2 fruit fly cellular contexts compared by ENCODE assay signal in the genomic region with DNA sequence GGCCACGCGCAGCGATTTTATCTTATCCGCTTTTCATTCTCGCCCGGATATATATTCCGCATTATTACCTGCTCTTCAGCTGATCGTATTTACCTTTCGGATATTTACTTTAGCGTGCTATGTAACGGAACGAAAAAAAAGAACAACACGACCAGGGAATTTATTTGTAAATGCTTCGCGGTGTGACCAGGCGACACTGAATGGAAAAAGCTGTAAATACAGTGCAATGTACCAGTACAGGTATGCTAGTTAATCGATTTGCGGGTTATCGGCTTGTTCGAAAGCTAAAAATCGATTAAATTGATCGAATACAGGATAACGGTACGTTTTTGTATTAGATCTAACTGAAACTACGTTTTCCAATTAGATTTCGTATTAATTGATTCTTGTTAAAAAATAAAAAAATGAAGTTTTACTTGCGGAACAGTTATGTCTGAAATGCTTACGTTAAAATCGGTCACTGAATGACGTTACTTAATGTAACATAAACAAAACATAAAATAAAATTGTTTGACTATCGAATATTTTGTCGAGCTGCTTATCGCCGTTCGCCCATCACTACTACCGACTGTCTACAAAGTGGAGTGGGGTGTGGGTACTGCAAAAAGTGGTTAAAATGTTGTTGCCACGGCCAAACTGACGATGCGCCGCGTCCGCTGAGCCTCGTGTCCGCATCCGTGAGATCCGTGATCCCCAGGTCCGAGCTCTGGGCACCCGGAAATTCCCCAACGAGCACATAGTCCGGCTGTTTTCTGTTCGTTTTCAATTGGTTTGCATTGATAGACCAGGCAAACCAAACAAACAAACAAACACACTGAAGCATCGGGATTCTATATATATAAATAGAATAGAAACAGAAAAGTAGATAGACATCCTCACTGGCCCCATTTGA.
TF ChIP-seq lines count a peak whose summit lies in the region.

A gene (minus strand): TSS at position 203 of the 892 bp plus-strand sequence.
A gene (plus strand): TSS at position 553 of the 892 bp plus-strand sequence.

TF ChIP-seq in whole organism, embryonic, 481 proteins besides CTCF, POLR2A, EP300 and RAD21 (continued from another document and continues in another):
- peak in 1 of 2 experiments; percentile 55 for TF ChIP-seq Eip74EF (GFP tag; optimal IDR thresholded peaks at IDR 0.05; lab: Kevin White, UChicago)
- TF ChIP-seq MTF-1 (GFP tag; optimal IDR thresholded peaks at IDR 0.05; lab: Kevin White, UChicago; ENCODE audit: borderline replicate concordance): peak; percentile 93
- peak; percentile 75 for TF ChIP-seq CG15269 (tag; optimal IDR thresholded peaks at IDR 0.05; lab: Kevin White, UChicago)
- TF ChIP-seq Med (GFP tag; lab: Kevin White, UChicago): peak; percentile 97
- TF ChIP-seq salm (tag; optimal IDR thresholded peaks at IDR 0.05; lab: Kevin White, UChicago): peak; percentile 62
- no peak for TF ChIP-seq crol (GFP tag; IDR thresholded peaks at IDR 0.05; lab: Robert Waterston, UW)
- TF ChIP-seq Optix (GFP tag; IDR thresholded peaks at IDR 0.05; lab: Robert Waterston, UW): no peak; the same call in 2 of the 3 replicates
- TF ChIP-seq pnt (GFP tag; optimal IDR thresholded peaks at IDR 0.05; lab: Kevin White, UChicago): peak; percentile 64
- peak; percentile 45 for TF ChIP-seq pum (GFP tag; optimal IDR thresholded peaks at IDR 0.05; lab: Kevin White, UChicago)
- TF ChIP-seq Blimp-1 (GFP tag; optimal IDR thresholded peaks at IDR 0.05; lab: Kevin White, UChicago): peak; percentile 72
- TF ChIP-seq Dad (GFP tag; optimal IDR thresholded peaks at IDR 0.05; lab: Kevin White, UChicago): peak; percentile 70
- 0 out of 2 replicates have a peak, but pooled peaks have one; percentile 36 for TF ChIP-seq gsb (GFP tag; IDR thresholded peaks at IDR 0.05; lab: Robert Waterston, UW)
- peak; percentile 25 for TF ChIP-seq CG7271 (tag; optimal IDR thresholded peaks at IDR 0.05; lab: Kevin White, UChicago)
- peak; percentile 91 for TF ChIP-seq CG4707 (GFP tag; optimal IDR thresholded peaks at IDR 0.05; lab: Kevin White, UChicago)
- peak; percentile 62 for TF ChIP-seq run (tag; optimal IDR thresholded peaks at IDR 0.05; lab: Kevin White, UChicago)
- peak; percentile 54 for TF ChIP-seq tup (GFP tag; optimal IDR thresholded peaks at IDR 0.05; lab: Kevin White, UChicago)
- TF ChIP-seq CG1529 (GFP tag; optimal IDR thresholded peaks at IDR 0.05; lab: Kevin White, UChicago): peak; percentile 82
- peak; percentile 84 for TF ChIP-seq Meics (GFP tag; optimal IDR thresholded peaks at IDR 0.05; lab: Kevin White, UChicago)
- TF ChIP-seq CG3838 (GFP tag; optimal IDR thresholded peaks at IDR 0.05; lab: Kevin White, UChicago): peak; percentile 73
- TF ChIP-seq corto (GFP tag; optimal IDR thresholded peaks at IDR 0.05; lab: Kevin White, UChicago): no peak
- peak; percentile 50 for TF ChIP-seq abd-A (tag; optimal IDR thresholded peaks at IDR 0.05; lab: Kevin White, UChicago)
- TF ChIP-seq CG17802 (tag; optimal IDR thresholded peaks at IDR 0.05; lab: Kevin White, UChicago): peak; percentile 14
- TF ChIP-seq B-H2 (GFP tag; optimal IDR thresholded peaks at IDR 0.05; lab: Kevin White, UChicago): peak; percentile 87
- peak; percentile 74 for TF ChIP-seq oc (tag; optimal IDR thresholded peaks at IDR 0.05; lab: Kevin White, UChicago)
- peak; percentile 86 for TF ChIP-seq so (GFP tag; IDR thresholded peaks at IDR 0.05; lab: Robert Waterston, UW)
- TF ChIP-seq CG8089 (GFP tag; optimal IDR thresholded peaks at IDR 0.05; lab: Kevin White, UChicago): peak; percentile 85
- TF ChIP-seq ci (GFP tag; IDR thresholded peaks at IDR 0.05; lab: Robert Waterston, UW): peak; percentile 90
- peak; percentile 70 for TF ChIP-seq Kr (GFP tag; optimal IDR thresholded peaks at IDR 0.05; lab: Kevin White, UChicago)
- no peak for TF ChIP-seq Aef1 (GFP tag; IDR thresholded peaks at IDR 0.05; lab: Robert Waterston, UW)
- peak; percentile 58 for TF ChIP-seq tio (GFP tag; optimal IDR thresholded peaks at IDR 0.05; lab: Kevin White, UChicago)
- peak; percentile 17 for TF ChIP-seq tx (GFP tag; optimal IDR thresholded peaks at IDR 0.05; lab: Kevin White, UChicago)
- TF ChIP-seq Xbp1 (GFP tag; optimal IDR thresholded peaks at IDR 0.05; lab: Kevin White, UChicago): peak; percentile 0
- peak; percentile 94 for TF ChIP-seq nerfin-1 (tag; optimal IDR thresholded peaks at IDR 0.05; lab: Kevin White, UChicago)
- TF ChIP-seq Awh (GFP tag; IDR thresholded peaks at IDR 0.05; lab: Robert Waterston, UW): peak; percentile 94
- TF ChIP-seq scrt (GFP tag; optimal IDR thresholded peaks at IDR 0.05; lab: Kevin White, UChicago): peak; percentile 69
- TF ChIP-seq Six4 (GFP tag; optimal IDR thresholded peaks at IDR 0.05; lab: Kevin White, UChicago): peak; percentile 47
- TF ChIP-seq pita (GFP tag; optimal IDR thresholded peaks at IDR 0.05; lab: Kevin White, UChicago): no peak
- peak; percentile 92 for TF ChIP-seq lab (GFP tag; optimal IDR thresholded peaks at IDR 0.05; lab: Kevin White, UChicago)
- peak; percentile 84 for TF ChIP-seq nerfin-2 (GFP tag; IDR thresholded peaks at IDR 0.05; lab: Robert Waterston, UW; ENCODE audit: partially characterized antibody)
- TF ChIP-seq Atf-2 (GFP tag; optimal IDR thresholded peaks at IDR 0.05; lab: Kevin White, UChicago): peak; percentile 74
- TF ChIP-seq maf-S (GFP tag; optimal IDR thresholded peaks at IDR 0.05; lab: Kevin White, UChicago): peak; percentile 79
- TF ChIP-seq Stat92E (GFP tag; optimal IDR thresholded peaks at IDR 0.05; lab: Kevin White, UChicago): peak in 1 of 3 experiments; percentile 82
- peak; percentile 72 for TF ChIP-seq NFAT (GFP tag; IDR thresholded peaks at IDR 0.05; lab: Robert Waterston, UW)
- peak; percentile 80 for TF ChIP-seq gce (GFP tag; IDR thresholded peaks at IDR 0.05; lab: Robert Waterston, UW)
- peak; percentile 85 for TF ChIP-seq fd102C (GFP tag; optimal IDR thresholded peaks at IDR 0.05; lab: Kevin White, UChicago)
- TF ChIP-seq CG4282 (GFP tag; optimal IDR thresholded peaks at IDR 0.05; lab: Kevin White, UChicago): peak; percentile 65
- TF ChIP-seq CG30431 (GFP tag; optimal IDR thresholded peaks at IDR 0.05; lab: Kevin White, UChicago): no peak
- TF ChIP-seq ap (GFP tag; IDR thresholded peaks at IDR 0.05; lab: Robert Waterston, UW): peak; percentile 45; the same call in 1 of the 2 replicates
- TF ChIP-seq CG4730 (GFP tag; IDR thresholded peaks at IDR 0.05; lab: Robert Waterston, UW): peak; percentile 7; the same call in 1 of the 2 replicates
- peak; percentile 75 for TF ChIP-seq CG15514 (GFP tag; optimal IDR thresholded peaks at IDR 0.05; lab: Kevin White, UChicago)
- TF ChIP-seq CG3995 (GFP tag; optimal IDR thresholded peaks at IDR 0.05; lab: Kevin White, UChicago): peak; percentile 77
- peak; percentile 84 for TF ChIP-seq Myb (GFP tag; optimal IDR thresholded peaks at IDR 0.05; lab: Kevin White, UChicago)
- TF ChIP-seq eyg (GFP tag; optimal IDR thresholded peaks at IDR 0.05; lab: Kevin White, UChicago): peak; percentile 83
- peak; percentile 59 for TF ChIP-seq CG12769 (tag; optimal IDR thresholded peaks at IDR 0.05; lab: Kevin White, UChicago)
- peak; percentile 63 for TF ChIP-seq chn (GFP tag; optimal IDR thresholded peaks at IDR 0.05; lab: Kevin White, UChicago)
- TF ChIP-seq CG34224 (GFP tag; IDR thresholded peaks at IDR 0.05; lab: Robert Waterston, UW; ENCODE audit: partially characterized antibody): peak; percentile 16; the same call in 2 of the 3 replicates
- TF ChIP-seq ttk (GFP tag; IDR thresholded peaks at IDR 0.05; lab: Robert Waterston, UW): no peak
- peak; percentile 77 for TF ChIP-seq CG12942 (GFP tag; optimal IDR thresholded peaks at IDR 0.05; lab: Kevin White, UChicago)

TF ChIP-seq in whole organism, prepupa, 60 proteins besides CTCF, POLR2A, EP300 and RAD21 (continued from another document):
- peak; percentile 58 for TF ChIP-seq CG10669 (GFP tag; optimal IDR thresholded peaks at IDR 0.05; lab: Kevin White, UChicago)
- TF ChIP-seq CG6163 (GFP tag; IDR thresholded peaks at IDR 0.05; lab: Robert Waterston, UW): peak; percentile 34; the same call in 2 of the 3 replicates
- TF ChIP-seq CG3919 (GFP tag; optimal IDR thresholded peaks at IDR 0.05; lab: Kevin White, UChicago): peak; percentile 45
- no peak for TF ChIP-seq dac (GFP tag; optimal IDR thresholded peaks at IDR 0.05; lab: Kevin White, UChicago)
- peak; percentile 57 for TF ChIP-seq vri (GFP tag; optimal IDR thresholded peaks at IDR 0.05; lab: Kevin White, UChicago)
- TF ChIP-seq Gug (GFP tag; IDR thresholded peaks at IDR 0.05; lab: Robert Waterston, UW): no peak
- peak; percentile 7 for TF ChIP-seq CG6276 (GFP tag; optimal IDR thresholded peaks at IDR 0.05; lab: Kevin White, UChicago)
- peak; percentile 3 for TF ChIP-seq cyc (GFP tag; optimal IDR thresholded peaks at IDR 0.05; lab: Kevin White, UChicago)
- no peak for TF ChIP-seq Sox15 (GFP tag; optimal IDR thresholded peaks at IDR 0.05; lab: Kevin White, UChicago)
- peak; percentile 8 for TF ChIP-seq OdsH (GFP tag; optimal IDR thresholded peaks at IDR 0.05; lab: Kevin White, UChicago)
- no peak for TF ChIP-seq svp (GFP tag; lab: Kevin White, UChicago)
- TF ChIP-seq Eip75B (GFP tag; optimal IDR thresholded peaks at IDR 0.05; lab: Kevin White, UChicago): peak; percentile 38
- peak; percentile 34 for TF ChIP-seq CG1621 (tag; optimal IDR thresholded peaks at IDR 0.05; lab: Kevin White, UChicago)
- TF ChIP-seq CG6792 (GFP tag; optimal IDR thresholded peaks at IDR 0.05; lab: Kevin White, UChicago): peak; percentile 54
- TF ChIP-seq acj6 (GFP tag; optimal IDR thresholded peaks at IDR 0.05; lab: Kevin White, UChicago): peak; percentile 10
